Fruit fly (Drosophila melanogaster) whole organism, embryonic: Measurements from ENCODE around the gene Dpy-30L1.

Experiments
- Abd-B ChIP-seq: fragments of 200-800 bp; sonication (Bioruptor generic); optimal IDR thresholded peaks from 2 replicates; lab custom pipeline; 2018; ENCODE audit warnings: missing biosample characterization, mild to moderate bottlenecking, missing genetic modification characterization, moderate library complexity
- Antp ChIP-seq: fragments of 200-800 bp; sonication (Bioruptor generic); optimal IDR thresholded peaks from 3 replicates; lab custom pipeline; 2016; ENCODE audit warnings: missing biosample characterization, missing genetic modification characterization
- Atf6 ChIP-seq: fragments of 200-800 bp; sonication (Bioruptor generic); IDR thresholded peaks from 2 replicates; pipeline ENCODE4 v1.3.6; 2022; ENCODE audit warnings: missing biosample characterization, missing genetic modification characterization
- B-H2 ChIP-seq: fragments of 200-800 bp; sonication (Bioruptor generic); optimal IDR thresholded peaks from 2 replicates; lab custom pipeline; 2018; ENCODE audit warnings: missing biosample characterization, mild to moderate bottlenecking, missing genetic modification characterization
- CG10147 ChIP-seq: fragments of 200-800 bp; sonication (Bioruptor generic); optimal IDR thresholded peaks from 2 replicates; lab custom pipeline; 2019; ENCODE audit warnings: missing biosample characterization, mild to moderate bottlenecking, missing genetic modification characterization, moderate library complexity
- CG10565 ChIP-seq: fragments of 200-800 bp; sonication (Bioruptor generic); optimal IDR thresholded peaks from 3 replicates; lab custom pipeline; 2016; ENCODE audit warnings: missing biosample characterization, mild to moderate bottlenecking, missing genetic modification characterization
- CG10959 ChIP-seq: fragments of 200-800 bp; sonication (Bioruptor generic); IDR thresholded peaks from 2 replicates; pipeline ENCODE4 v1.3.6; 2022; ENCODE audit warnings: missing biosample characterization, missing genetic modification characterization
- CG11247 ChIP-seq: fragments of 200-800 bp; sonication (Bioruptor generic); IDR thresholded peaks from 2 replicates; pipeline ENCODE4 v1.3.6; 2022; ENCODE audit warnings: missing biosample characterization, missing genetic modification characterization
- CG12299 ChIP-seq: fragments of 200-800 bp; sonication (Bioruptor generic); optimal IDR thresholded peaks from 2 replicates; lab custom pipeline; 2018; ENCODE audit warnings: missing biosample characterization, mild to moderate bottlenecking, missing genetic modification characterization
- CG12659 ChIP-seq: fragments of 200-800 bp; sonication (Bioruptor generic); optimal IDR thresholded peaks from 3 replicates; lab custom pipeline; 2017; ENCODE audit warnings: mild to moderate bottlenecking, missing biosample characterization, missing genetic modification reagents, missing genetic modification characterization
- CG15514 ChIP-seq: fragments of 200-800 bp; sonication (Bioruptor generic); optimal IDR thresholded peaks from 3 replicates; lab custom pipeline; 2017; ENCODE audit warnings: missing biosample characterization, missing genetic modification characterization, mild to moderate bottlenecking, moderate library complexity, missing genetic modification reagents
- CG18011 ChIP-seq: fragments of 200-800 bp; sonication (Bioruptor generic); optimal IDR thresholded peaks from 2 replicates; lab custom pipeline; 2017; ENCODE audit warnings: missing biosample characterization, missing genetic modification characterization, mild to moderate bottlenecking, moderate library complexity, missing genotype
- CG18599 ChIP-seq: fragments of 200-800 bp; sonication (Bioruptor generic); optimal IDR thresholded peaks from 3 replicates; lab custom pipeline; 2017; ENCODE audit warnings: missing biosample characterization, missing genetic modification characterization, mild to moderate bottlenecking, moderate library complexity, missing genetic modification reagents
- CG31224 ChIP-seq: fragments of 200-800 bp; sonication (Bioruptor generic); IDR thresholded peaks from 2 replicates; pipeline ENCODE4 v1.3.6; 2022; ENCODE audit warnings: missing biosample characterization, missing genetic modification characterization
- CG32767 ChIP-seq: fragments of 200-800 bp; sonication (Bioruptor generic); IDR thresholded peaks from 2 replicates; pipeline ENCODE4 v1.3.6; 2022; ENCODE audit warnings: missing biosample characterization, missing genetic modification characterization
- CG3407 ChIP-seq: fragments of 200-800 bp; sonication (Bioruptor generic); optimal IDR thresholded peaks from 2 replicates; lab custom pipeline; 2018; ENCODE audit warnings: missing biosample characterization, mild to moderate bottlenecking, missing genetic modification characterization
- CG3726 ChIP-seq: fragments of 200-800 bp; sonication (Bioruptor generic); IDR thresholded peaks from 3 replicates; pipeline ENCODE4, ENCODE4 v1.3.6; 2022; ENCODE audit warnings: missing biosample characterization, missing genetic modification characterization
- CG5953 ChIP-seq: fragments of 200-800 bp; sonication (Bioruptor generic); IDR thresholded peaks from 2 replicates; pipeline ENCODE4 v1.3.6; 2022; ENCODE audit warnings: missing biosample characterization, missing genetic modification characterization
- CG9797 ChIP-seq: fragments of 200-800 bp; sonication (Bioruptor generic); optimal IDR thresholded peaks from 3 replicates; lab custom pipeline; 2018; ENCODE audit warnings: missing biosample characterization, mild to moderate bottlenecking, missing genetic modification characterization
- CkIIα-i1 ChIP-seq: fragments of 200-800 bp; sonication (Bioruptor generic); IDR thresholded peaks from 2 replicates; pipeline ENCODE4 v1.3.6; 2022; ENCODE audit warnings: missing biosample characterization, missing genetic modification characterization
- Deaf1 ChIP-seq: fragments of 200-800 bp; optimal IDR thresholded peaks from 3 replicates; lab custom pipeline; 2019; ENCODE audit warnings: missing biosample characterization, mild to moderate bottlenecking, missing genetic modification characterization, moderate library complexity
- Dfd ChIP-seq, 2 experiments: fragments of >200 bp; optimal IDR thresholded peaks; 2 replicates each; lab custom pipeline; 2017; ENCODE audit warnings: missing biosample characterization in 2 of 2, missing genetic modification characterization in 2 of 2
- E2f1 ChIP-seq: fragments of 200-800 bp; sonication (Bioruptor generic); IDR thresholded peaks from 2 replicates; pipeline ENCODE4 v1.3.6; 2022; ENCODE audit warnings: missing biosample characterization, missing genetic modification characterization
- Eip74EF ChIP-seq, 2 experiments: fragments of 200-800 bp in 1 of 2; fragments of >200 bp in 1 of 2; sonication (Bioruptor generic) in 1 of 2; optimal IDR thresholded peaks; 2 replicates each; lab custom pipeline; 2017 to 2019; ENCODE audit warnings: missing biosample characterization in 2 of 2, missing genetic modification characterization in 2 of 2, mild to moderate bottlenecking in 1 of 2, moderate library complexity in 1 of 2
- Ets65A ChIP-seq: fragments of 200-800 bp; sonication (Bioruptor generic); peaks from one replicate; lab custom pipeline; 2016; ENCODE audit warnings: missing biosample characterization, missing genetic modification characterization
- Ets97D ChIP-seq: fragments of 200-800 bp; sonication (Bioruptor generic); optimal IDR thresholded peaks from 3 replicates; lab custom pipeline; 2016; ENCODE audit warnings: missing biosample characterization, missing genetic modification characterization
- Fer3 ChIP-seq: fragments of 200-800 bp; sonication (Bioruptor generic); optimal IDR thresholded peaks from 2 replicates; lab custom pipeline; 2018; ENCODE audit warnings: missing biosample characterization, mild to moderate bottlenecking, missing genetic modification characterization, moderate library complexity
- GATAe ChIP-seq: fragments of 200-800 bp; sonication (Bioruptor generic); conservative IDR thresholded peaks from 2 replicates; pipeline ENCODE4 v1.3.6; 2022; ENCODE audit warnings: missing biosample characterization, missing genetic modification characterization
- Hr39 ChIP-seq: fragments of >200 bp; optimal IDR thresholded peaks from 2 replicates; lab custom pipeline; 2017
- Med ChIP-seq: fragments of 200-800 bp; sonication (Bioruptor generic); peaks from one replicate; lab custom pipeline; 2016; ENCODE audit warnings: missing biosample characterization, missing genetic modification characterization, mild to moderate bottlenecking, inconsistent platforms, moderate library complexity
- Vsx1 ChIP-seq: fragments of 200-800 bp; sonication (Bioruptor generic); optimal IDR thresholded peaks from 2 replicates; lab custom pipeline; 2017; ENCODE audit warnings: missing biosample characterization, mild to moderate bottlenecking, missing genetic modification characterization, missing genetic modification reagents
- ara ChIP-seq: fragments of 200-800 bp; sonication (Bioruptor generic); IDR thresholded peaks from 2 replicates; pipeline ENCODE4 v1.3.6; 2022; ENCODE audit warnings: missing biosample characterization, missing genetic modification characterization
- ase ChIP-seq: fragments of 200-800 bp; sonication (Bioruptor generic); IDR thresholded peaks from 3 replicates; pipeline ENCODE4 v1.3.6; 2022; ENCODE audit warnings: missing biosample characterization, missing genetic modification characterization
- ash1 ChIP-seq: fragments of 200-800 bp; sonication (Bioruptor generic); optimal IDR thresholded peaks from 2 replicates; lab custom pipeline; 2018; ENCODE audit warnings: missing biosample characterization, mild to moderate bottlenecking, missing genetic modification characterization
- chn ChIP-seq: fragments of 200-800 bp; sonication (Bioruptor generic); optimal IDR thresholded peaks from 2 replicates; lab custom pipeline; 2016; ENCODE audit warnings: missing biosample characterization, missing genetic modification characterization
- dmrt11E ChIP-seq: fragments of 200-800 bp; sonication (Bioruptor generic); optimal IDR thresholded peaks from 3 replicates; lab custom pipeline; 2018; ENCODE audit warnings: missing biosample characterization, mild to moderate bottlenecking, missing genetic modification characterization, moderate library complexity
- esg ChIP-seq: fragments of 200-800 bp; sonication (Bioruptor generic); conservative IDR thresholded peaks from 2 replicates; pipeline ENCODE4 v1.3.6; 2022; ENCODE audit warnings: missing biosample characterization, missing genetic modification characterization
- eyg ChIP-seq: fragments of 200-800 bp; sonication (Bioruptor generic); optimal IDR thresholded peaks from 3 replicates; lab custom pipeline; 2016; ENCODE audit warnings: missing biosample characterization, missing genetic modification characterization
- fd102C ChIP-seq: fragments of 200-800 bp; sonication (Bioruptor generic); optimal IDR thresholded peaks from 2 replicates; lab custom pipeline; 2018; ENCODE audit warnings: missing biosample characterization, mild to moderate bottlenecking, missing genetic modification characterization, moderate library complexity
- fd96Cb ChIP-seq: fragments of 200-800 bp; sonication (Bioruptor generic); optimal IDR thresholded peaks from 2 replicates; lab custom pipeline; 2018; ENCODE audit warnings: missing biosample characterization, mild to moderate bottlenecking, missing genetic modification characterization, moderate library complexity
- grau ChIP-seq: fragments of 200-800 bp; optimal IDR thresholded peaks from 3 replicates; lab custom pipeline; 2019; ENCODE audit warnings: missing biosample characterization, mild to moderate bottlenecking, missing genetic modification characterization, moderate library complexity
- hb ChIP-seq: fragments of 200-800 bp; sonication (Bioruptor generic); IDR thresholded peaks from 3 replicates; pipeline ENCODE4 v1.3.6; 2022; ENCODE audit warnings: missing biosample characterization, missing genetic modification characterization; ENCODE audit not compliant: partially characterized antibody
- insv ChIP-seq, 2 experiments: fragments of 200-800 bp; sonication (Bioruptor generic); optimal IDR thresholded peaks; 3 replicates each; lab custom pipeline; 2016 to 2018; ENCODE audit warnings: missing biosample characterization in 2 of 2, missing genetic modification characterization in 2 of 2
- jumu ChIP-seq: fragments of 200-800 bp; sonication (Bioruptor generic); optimal IDR thresholded peaks from 3 replicates; lab custom pipeline; 2016; ENCODE audit warnings: missing biosample characterization, missing genetic modification characterization
- lmd ChIP-seq: fragments of 200-800 bp; sonication (Bioruptor generic); IDR thresholded peaks from 2 replicates; pipeline ENCODE4 v1.3.6; 2022; ENCODE audit warnings: missing biosample characterization, missing genetic modification characterization
- sc ChIP-seq, 3 experiments: fragments of >200 bp in 2 of 3; fragments of 200-800 bp in 1 of 3; sonication (Bioruptor generic) in 1 of 3; optimal IDR thresholded peaks; 2 replicates in 2 of 3; 3 replicates in 1 of 3; lab custom pipeline; 2017; ENCODE audit warnings: mild to moderate bottlenecking in 1 of 3, missing biosample characterization in 1 of 3, missing genetic modification characterization in 1 of 3, missing genetic modification reagents in 1 of 3
- slbo ChIP-seq: fragments of 200-800 bp; sonication (Bioruptor generic); IDR thresholded peaks from 2 replicates; pipeline ENCODE4 v1.3.6; 2022; ENCODE audit warnings: missing biosample characterization, missing genetic modification characterization
- sob ChIP-seq: fragments of 200-800 bp; sonication (Bioruptor generic); IDR thresholded peaks from 2 replicates; pipeline ENCODE4 v1.3.6; 2022; ENCODE audit warnings: missing biosample characterization, missing genetic modification characterization
- tio ChIP-seq: fragments of 200-800 bp; sonication (Bioruptor generic); optimal IDR thresholded peaks from 2 replicates; lab custom pipeline; 2017; ENCODE audit warnings: missing biosample characterization, missing genetic modification characterization, inconsistent platforms
- wdn ChIP-seq: fragments of 200-800 bp; sonication (Bioruptor generic); IDR thresholded peaks from 2 replicates; pipeline ENCODE4 v1.3.6; 2022; ENCODE audit warnings: missing biosample characterization, missing genetic modification characterization

The Dpy-30L1 gene

DNA sequence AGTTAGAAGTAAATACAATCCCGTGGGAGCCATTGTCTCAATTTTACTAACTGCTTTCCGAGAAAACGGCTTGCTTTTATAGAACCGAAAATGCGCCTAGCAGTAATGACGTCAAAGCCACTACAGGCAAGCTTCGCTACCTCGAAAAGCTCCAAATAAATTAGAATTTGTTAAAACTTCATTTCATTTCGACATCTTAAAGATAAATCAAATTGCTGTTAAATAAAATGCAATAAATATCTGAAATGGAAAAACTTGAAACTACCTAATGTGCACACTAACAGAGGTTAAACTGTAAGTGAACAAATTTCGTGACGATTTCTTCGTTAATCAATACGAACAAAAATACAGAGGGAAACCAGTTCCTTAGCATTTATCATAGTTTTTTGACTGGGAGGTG is 34.5 kb upstream of the Dpy-30L1 start, which contains the start of gene CG7300 (continued):
- TF ChIP-seq fd102C, result no peak
- peak; percentile 24; the same call in 1 of the 2 replicates for TF ChIP-seq esg (GFP tag; lab: Robert Waterston, UW)
- peak; percentile 49 for TF ChIP-seq CG12659
- peak; percentile 23 for TF ChIP-seq CG15514
- no peak for TF ChIP-seq hb
- TF ChIP-seq chn, result peak; percentile 17
- TF ChIP-seq CG3407 (GFP tag; lab: Kevin White, UChicago), result no peak
- TF ChIP-seq CG5953 (GFP tag; lab: Robert Waterston, UW), result no peak
- TF ChIP-seq Hr39, result no peak
- TF ChIP-seq eyg, result no peak
- TF ChIP-seq E2f1 (GFP tag; lab: Robert Waterston, UW), result peak; percentile 41; the same call in 1 of the 2 replicates
- TF ChIP-seq grau (tag; lab: Kevin White, UChicago), result peak; percentile 89
- 0 out of 2 replicates have a peak, but pooled peaks have one; percentile 40 for TF ChIP-seq GATAe (GFP tag; lab: Robert Waterston, UW)
- no peak for TF ChIP-seq CG12299 (tag; lab: Kevin White, UChicago)
- TF ChIP-seq Ets97D (GFP tag; lab: Kevin White, UChicago), result no peak
- TF ChIP-seq CG18599 (GFP tag; lab: Kevin White, UChicago), result peak; percentile 58
- TF ChIP-seq B-H2 (GFP tag; lab: Kevin White, UChicago), result no peak
- TF ChIP-seq lmd (GFP tag; lab: Robert Waterston, UW), result peak; percentile 78
- no peak for TF ChIP-seq Deaf1
- TF ChIP-seq Eip74EF (GFP tag; optimal IDR thresholded peaks at IDR 0.05; lab: Kevin White, UChicago), result peak in 1 of 2 experiments; percentile 40
- peak; percentile 76 for TF ChIP-seq CG10147 (GFP tag; lab: Kevin White, UChicago)
- TF ChIP-seq sob, result peak; percentile 56
- no peak for TF ChIP-seq CG32767 (GFP tag; lab: Robert Waterston, UW)
- TF ChIP-seq ash1, result no peak
- TF ChIP-seq Ets65A, result peak; percentile 90
- TF ChIP-seq CG9797 (GFP tag; lab: Kevin White, UChicago), result no peak
- TF ChIP-seq Atf6 (GFP tag; lab: Robert Waterston, UW), result peak; percentile 68; the same call in 1 of the 2 replicates
- TF ChIP-seq sc (optimal IDR thresholded peaks at IDR 0.05; lab: Kevin White, UChicago), result no peak
- no peak for TF ChIP-seq sc (GFP tag; optimal IDR thresholded peaks at IDR 0.05; lab: Kevin White, UChicago)
- peak; percentile 20 for TF ChIP-seq Abd-B
- peak; percentile 18 for TF ChIP-seq tio
- peak; percentile 62 for TF ChIP-seq Fer3 (tag; lab: Kevin White, UChicago)
- peak; percentile 33; the same call in 1 of the 3 replicates for TF ChIP-seq ase
- no peak for TF ChIP-seq jumu
- TF ChIP-seq CG31224, result 0 out of 2 replicates have a peak, but pooled peaks have one; percentile 18
- no peak for TF ChIP-seq CG3726 (GFP tag; lab: Robert Waterston, UW)
- peak; percentile 81 for TF ChIP-seq slbo (GFP tag; lab: Robert Waterston, UW)
- no peak for TF ChIP-seq CG18011 (GFP tag; lab: Kevin White, UChicago)
- TF ChIP-seq CG10565, result no peak
- peak; percentile 93 for TF ChIP-seq Med (GFP tag; lab: Kevin White, UChicago)
- no peak for TF ChIP-seq insv (GFP tag; optimal IDR thresholded peaks at IDR 0.05; lab: Kevin White, UChicago)
- TF ChIP-seq fd96Cb, result peak; percentile 52
- TF ChIP-seq Vsx1 (GFP tag; lab: Kevin White, UChicago), result no peak
- peak; percentile 70; the same call in 1 of the 2 replicates for TF ChIP-seq ara (GFP tag; lab: Robert Waterston, UW)
- no peak for TF ChIP-seq CkIIα-i1
- TF ChIP-seq CG11247, result peak; percentile 70
- peak; percentile 24 for TF ChIP-seq dmrt11E
- TF ChIP-seq Dfd (GFP tag; optimal IDR thresholded peaks at IDR 0.05; lab: Kevin White, UChicago), result no peak
- no peak for TF ChIP-seq CG10959 (GFP tag; lab: Robert Waterston, UW)
- TF ChIP-seq Antp (GFP tag; lab: Kevin White, UChicago), result no peak
- 0 out of 2 replicates have a peak, but pooled peaks have one; percentile 43 for TF ChIP-seq wdn (GFP tag; lab: Robert Waterston, UW)
